Fruit fly (Drosophila melanogaster) whole organism, embryonic: ENCODE measurements around the gene Dscam2.
A peak's percentile ranks its signal among the peaks of the same experiment; 100 is the strongest.

Experiments used
- B-H2 ChIP-seq: fragments of 200-800 bp; sonication (Bioruptor generic); optimal IDR thresholded peaks from 2 replicates; lab custom pipeline; 2018; ENCODE audit warnings: missing biosample characterization, mild to moderate bottlenecking, missing genetic modification characterization
- C15 ChIP-seq: fragments of 200-800 bp; sonication (Bioruptor generic); IDR thresholded peaks from 3 replicates; pipeline ENCODE4 v1.3.6; 2022; ENCODE audit warnings: missing biosample characterization, missing genetic modification characterization
- CG10209 ChIP-seq: fragments of 200-800 bp; sonication (Bioruptor generic); optimal IDR thresholded peaks from 3 replicates; lab custom pipeline; 2017; ENCODE audit warnings: missing biosample characterization, mild to moderate bottlenecking, missing genetic modification characterization, missing genetic modification reagents
- CG10543 ChIP-seq: fragments of 200-800 bp; sonication (Bioruptor generic); optimal IDR thresholded peaks from 3 replicates; lab custom pipeline; 2017; ENCODE audit warnings: missing biosample characterization, mild to moderate bottlenecking, missing genetic modification characterization, moderate library complexity
- CG11456 ChIP-seq: fragments of 200-800 bp; sonication (Bioruptor generic); IDR thresholded peaks from 3 replicates; pipeline ENCODE4 v1.3.6; 2022; ENCODE audit warnings: missing biosample characterization, missing genetic modification characterization
- CG12219 ChIP-seq: fragments of 200-800 bp; sonication (Bioruptor generic); optimal IDR thresholded peaks from 3 replicates; lab custom pipeline; 2018; ENCODE audit warnings: missing biosample characterization, mild to moderate bottlenecking, missing genetic modification characterization
- CG14710 ChIP-seq: fragments of 200-800 bp; sonication (Bioruptor generic); optimal IDR thresholded peaks from 3 replicates; lab custom pipeline; 2019; ENCODE audit warnings: missing biosample characterization, mild to moderate bottlenecking, missing genetic modification characterization, moderate library complexity
- CG16779 ChIP-seq: fragments of 200-800 bp; sonication (Bioruptor generic); IDR thresholded peaks from 2 replicates; pipeline ENCODE4 v1.3.6; 2022; ENCODE audit warnings: missing biosample characterization, missing genetic modification characterization
- CG16863 ChIP-seq: fragments of 200-800 bp; sonication (Bioruptor generic); optimal IDR thresholded peaks from 3 replicates; lab custom pipeline; 2016; ENCODE audit warnings: missing biosample characterization, missing genetic modification characterization
- CG17359 ChIP-seq: fragments of 200-800 bp; sonication (Bioruptor generic); optimal IDR thresholded peaks from 3 replicates; lab custom pipeline; 2018; ENCODE audit warnings: missing biosample characterization, mild to moderate bottlenecking, missing genetic modification characterization, moderate library complexity
- CG2129 ChIP-seq: fragments of 200-800 bp; sonication (Bioruptor generic); IDR thresholded peaks from 2 replicates; pipeline ENCODE4 v1.3.6; 2022; ENCODE audit warnings: missing biosample characterization, missing genetic modification characterization; ENCODE audit not compliant: partially characterized antibody
- CG3163 ChIP-seq: fragments of 200-800 bp; sonication (Bioruptor generic); optimal IDR thresholded peaks from 3 replicates; lab custom pipeline; 2016; ENCODE audit warnings: missing biosample characterization, missing genetic modification characterization
- CG3847 ChIP-seq: fragments of 200-800 bp; sonication (Bioruptor generic); IDR thresholded peaks from 2 replicates; pipeline ENCODE4 v1.3.6; 2022; ENCODE audit warnings: missing biosample characterization, missing genetic modification characterization
- CG6791 ChIP-seq: fragments of 200-800 bp; sonication (Bioruptor generic); IDR thresholded peaks from 3 replicates; pipeline ENCODE4 v1.3.6; 2022; ENCODE audit warnings: missing biosample characterization, missing genetic modification characterization; ENCODE audit not compliant: partially characterized antibody
- CG8281 ChIP-seq: fragments of 200-800 bp; sonication (Bioruptor generic); optimal IDR thresholded peaks from 2 replicates; lab custom pipeline; 2018; ENCODE audit warnings: missing biosample characterization, mild to moderate bottlenecking, missing genetic modification characterization, moderate library complexity
- CG9727 ChIP-seq: fragments of 200-800 bp; sonication (Bioruptor generic); optimal IDR thresholded peaks from 3 replicates; lab custom pipeline; 2017; ENCODE audit warnings: missing biosample characterization, mild to moderate bottlenecking, missing genetic modification characterization
- D ChIP-seq, 2 experiments: fragments of 200-800 bp in 1 of 2; fragments of >200 bp in 1 of 2; sonication (Bioruptor generic) in 1 of 2; optimal IDR thresholded peaks; 2 replicates in 1 of 2; 3 replicates in 1 of 2; lab custom pipeline; 2017; ENCODE audit warnings: mild to moderate bottlenecking in 1 of 2, missing biosample characterization in 1 of 2, missing genetic modification characterization in 1 of 2, missing genetic modification reagents in 1 of 2
- D19A ChIP-seq: fragments of 200-800 bp; optimal IDR thresholded peaks from 3 replicates; lab custom pipeline; 2019; ENCODE audit warnings: missing biosample characterization, mild to moderate bottlenecking, missing genetic modification characterization, moderate library complexity
- D19B ChIP-seq: fragments of 200-800 bp; sonication (Bioruptor generic); optimal IDR thresholded peaks from 2 replicates; lab custom pipeline; 2017; ENCODE audit warnings: missing biosample characterization, mild to moderate bottlenecking, missing genetic modification characterization
- Ets65A ChIP-seq: fragments of 200-800 bp; sonication (Bioruptor generic); peaks from one replicate; lab custom pipeline; 2016; ENCODE audit warnings: missing biosample characterization, missing genetic modification characterization
- Hsf ChIP-seq: fragments of 200-800 bp; sonication (Bioruptor generic); optimal IDR thresholded peaks from 3 replicates; lab custom pipeline; 2016; ENCODE audit warnings: missing biosample characterization, missing genetic modification characterization
- NK7.1 ChIP-seq: fragments of 200-800 bp; sonication (Bioruptor generic); optimal IDR thresholded peaks from 3 replicates; lab custom pipeline; 2016; ENCODE audit warnings: missing biosample characterization, missing genetic modification characterization
- Nf-YC ChIP-seq: fragments of 200-800 bp; optimal IDR thresholded peaks from 3 replicates; lab custom pipeline; 2019; ENCODE audit warnings: missing biosample characterization, mild to moderate bottlenecking, missing genetic modification characterization, moderate library complexity
- Oli ChIP-seq: fragments of 200-800 bp; sonication (Bioruptor generic); optimal IDR thresholded peaks from 2 replicates; lab custom pipeline; 2018; ENCODE audit warnings: missing biosample characterization, mild to moderate bottlenecking, missing genetic modification characterization, moderate library complexity
- Rx ChIP-seq: fragments of 200-800 bp; sonication (Bioruptor generic); IDR thresholded peaks from 2 replicates; pipeline ENCODE4 v1.3.6; 2022; ENCODE audit warnings: missing biosample characterization, missing genetic modification characterization
- Spps ChIP-seq: fragments of 200-800 bp; sonication (Bioruptor generic); optimal IDR thresholded peaks from 2 replicates; lab custom pipeline; 2018; ENCODE audit warnings: missing biosample characterization, mild to moderate bottlenecking, missing genetic modification characterization
- Vsx1 ChIP-seq: fragments of 200-800 bp; sonication (Bioruptor generic); optimal IDR thresholded peaks from 2 replicates; lab custom pipeline; 2017; ENCODE audit warnings: missing biosample characterization, mild to moderate bottlenecking, missing genetic modification characterization, missing genetic modification reagents
- caup ChIP-seq: fragments of 200-800 bp; sonication (Bioruptor generic); optimal IDR thresholded peaks from 3 replicates; lab custom pipeline; 2017; ENCODE audit warnings: missing biosample characterization, mild to moderate bottlenecking, missing genetic modification characterization, moderate library complexity; ENCODE audit not compliant: severe bottlenecking
- chinmo ChIP-seq: fragments of 200-800 bp; sonication (Bioruptor generic); IDR thresholded peaks from 4 replicates; pipeline ENCODE4 v1.3.6; 2022; ENCODE audit warnings: missing biosample characterization, missing genetic modification characterization; ENCODE audit not compliant: partially characterized antibody
- dati ChIP-seq: fragments of 200-800 bp; sonication (Bioruptor generic); IDR thresholded peaks from 2 replicates; pipeline ENCODE4 v1.3.6; 2022; ENCODE audit warnings: missing biosample characterization, missing genetic modification characterization
- dm ChIP-seq: fragments of 200-800 bp; sonication (Bioruptor generic); optimal IDR thresholded peaks from 3 replicates; lab custom pipeline; 2016; ENCODE audit warnings: missing biosample characterization, missing genetic modification characterization
- fd96Cb ChIP-seq: fragments of 200-800 bp; sonication (Bioruptor generic); optimal IDR thresholded peaks from 2 replicates; lab custom pipeline; 2018; ENCODE audit warnings: missing biosample characterization, mild to moderate bottlenecking, missing genetic modification characterization, moderate library complexity
- gcm ChIP-seq: fragments of 200-800 bp; sonication (Bioruptor generic); optimal IDR thresholded peaks from 2 replicates; lab custom pipeline; 2019; ENCODE audit warnings: missing biosample characterization, mild to moderate bottlenecking, missing genetic modification characterization, moderate library complexity
- hb ChIP-seq: fragments of 200-800 bp; sonication (Bioruptor generic); IDR thresholded peaks from 3 replicates; pipeline ENCODE4 v1.3.6; 2022; ENCODE audit warnings: missing biosample characterization, missing genetic modification characterization; ENCODE audit not compliant: partially characterized antibody
- nau ChIP-seq: fragments of 200-800 bp; sonication (Bioruptor generic); optimal IDR thresholded peaks from 3 replicates; lab custom pipeline; 2017; ENCODE audit warnings: missing biosample characterization, mild to moderate bottlenecking, missing genetic modification characterization, missing genetic modification reagents
- org-1 ChIP-seq: fragments of 200-800 bp; sonication (Bioruptor generic); optimal IDR thresholded peaks from 2 replicates; lab custom pipeline; 2017; ENCODE audit warnings: missing biosample characterization, missing genetic modification characterization
- phol ChIP-seq: fragments of 200-800 bp; sonication (Bioruptor generic); optimal IDR thresholded peaks from 3 replicates; lab custom pipeline; 2018; ENCODE audit warnings: missing biosample characterization, mild to moderate bottlenecking, missing genetic modification characterization, moderate library complexity
- prd ChIP-seq, 3 experiments: fragments of >200 bp in 2 of 3; fragments of 200-800 bp in 1 of 3; sonication (Bioruptor generic) in 1 of 3; optimal IDR thresholded peaks in 2 of 3; IDR thresholded peaks in 1 of 3; 2 replicates in 2 of 3; 3 replicates in 1 of 3; pipeline versions ENCODE4 v1.3.6 to Lab custom; 2017 to 2022; ENCODE audit warnings: missing biosample characterization in 1 of 3, missing genetic modification characterization in 1 of 3
- pros ChIP-seq: fragments of 200-800 bp; sonication (Bioruptor generic); optimal IDR thresholded peaks from 3 replicates; lab custom pipeline; 2019; ENCODE audit warnings: missing biosample characterization, mild to moderate bottlenecking, missing genetic modification characterization, moderate library complexity
- ro ChIP-seq: fragments of 200-800 bp; sonication (Bioruptor generic); IDR thresholded peaks from 2 replicates; pipeline ENCODE4 v1.3.6; 2022; ENCODE audit warnings: missing biosample characterization, missing genetic modification characterization
- scrt ChIP-seq: fragments of 200-800 bp; sonication (Bioruptor generic); optimal IDR thresholded peaks from 2 replicates; lab custom pipeline; 2018; ENCODE audit warnings: missing biosample characterization, mild to moderate bottlenecking, missing genetic modification characterization, moderate library complexity
- sr ChIP-seq: fragments of 200-800 bp; sonication (Bioruptor generic); IDR thresholded peaks from 3 replicates; pipeline ENCODE4 v1.3.6; 2022; ENCODE audit warnings: missing biosample characterization, missing genetic modification characterization
- sug ChIP-seq: fragments of 200-800 bp; optimal IDR thresholded peaks from 2 replicates; lab custom pipeline; 2019; ENCODE audit warnings: missing biosample characterization, mild to moderate bottlenecking, missing genetic modification characterization, moderate library complexity
- tio ChIP-seq: fragments of 200-800 bp; sonication (Bioruptor generic); optimal IDR thresholded peaks from 2 replicates; lab custom pipeline; 2017; ENCODE audit warnings: missing biosample characterization, missing genetic modification characterization, inconsistent platforms
- unpg ChIP-seq: fragments of 200-800 bp; sonication (Bioruptor generic); optimal IDR thresholded peaks from 3 replicates; lab custom pipeline; 2018; ENCODE audit warnings: missing biosample characterization, mild to moderate bottlenecking, missing genetic modification characterization, moderate library complexity
- wor ChIP-seq: fragments of 200-800 bp; sonication (Bioruptor generic); IDR thresholded peaks from 2 replicates; pipeline ENCODE4 v1.3.6; 2022; ENCODE audit warnings: missing biosample characterization, missing genetic modification characterization
- z ChIP-seq: fragments of 200-800 bp; sonication (Bioruptor generic); IDR thresholded peaks from 3 replicates; pipeline ENCODE4 v1.3.6; 2022; ENCODE audit warnings: missing biosample characterization, missing genetic modification characterization

Dscam2 gene

dm6 chr3L:7151521-7152465 lies 37.9 kb downstream of the Dscam2 start (continued):
- no peak for TF ChIP-seq z (GFP tag; lab: Robert Waterston, UW)
- peak; percentile 22 for TF ChIP-seq Oli (tag; lab: Kevin White, UChicago)
- TF ChIP-seq CG3847: 0 out of 2 replicates have a peak, but pooled peaks have one; percentile 31
- peak; percentile 55; the same call in 1 of the 2 replicates for TF ChIP-seq wor (GFP tag; lab: Robert Waterston, UW)
- peak; percentile 51 for TF ChIP-seq CG9727
- no peak for TF ChIP-seq CG12219 (GFP tag; lab: Kevin White, UChicago)
- no peak for TF ChIP-seq CG10543
- TF ChIP-seq phol: peak; percentile 74
- TF ChIP-seq prd (optimal IDR thresholded peaks at IDR 0.05; lab: Kevin White, UChicago): no peak
- TF ChIP-seq prd (GFP tag; IDR thresholded peaks at IDR 0.05; lab: Robert Waterston, UW): peak; percentile 78
- TF ChIP-seq fd96Cb: peak; percentile 70
- no peak for TF ChIP-seq CG3163 (GFP tag; lab: Kevin White, UChicago)
- TF ChIP-seq Spps (tag; lab: Kevin White, UChicago): peak; percentile 65
- no peak for TF ChIP-seq CG11456 (GFP tag; lab: Robert Waterston, UW)
- TF ChIP-seq dati: no peak
- TF ChIP-seq tio (GFP tag; lab: Kevin White, UChicago): peak; percentile 54
- TF ChIP-seq pros: no peak
- TF ChIP-seq CG16863: peak; percentile 39
- no peak for TF ChIP-seq scrt (GFP tag; lab: Kevin White, UChicago)
- no peak for TF ChIP-seq sr (GFP tag; lab: Robert Waterston, UW)
- TF ChIP-seq unpg: peak; percentile 46
- TF ChIP-seq B-H2 (GFP tag; lab: Kevin White, UChicago): no peak
- TF ChIP-seq C15: no peak
- no peak for TF ChIP-seq Ets65A (GFP tag; lab: Kevin White, UChicago)
- TF ChIP-seq Rx: no peak
- TF ChIP-seq Nf-YC (tag; lab: Kevin White, UChicago): no peak
- TF ChIP-seq CG2129 (GFP tag; lab: Robert Waterston, UW): no peak
- no peak for TF ChIP-seq NK7.1 (GFP tag; lab: Kevin White, UChicago)
- TF ChIP-seq dm (GFP tag; lab: Kevin White, UChicago): no peak
- peak; percentile 53 for TF ChIP-seq CG10209 (GFP tag; lab: Kevin White, UChicago)
- no peak for TF ChIP-seq nau (GFP tag; lab: Kevin White, UChicago)
- no peak for TF ChIP-seq chinmo (GFP tag; lab: Robert Waterston, UW)
- TF ChIP-seq D (optimal IDR thresholded peaks at IDR 0.05; lab: Kevin White, UChicago): no peak
- TF ChIP-seq D (GFP tag; optimal IDR thresholded peaks at IDR 0.05; lab: Kevin White, UChicago): peak; percentile 67
- peak; percentile 62 for TF ChIP-seq D19A
- TF ChIP-seq CG14710 (tag; lab: Kevin White, UChicago): peak; percentile 72
- no peak for TF ChIP-seq CG6791 (GFP tag; lab: Robert Waterston, UW)
- no peak for TF ChIP-seq sug
- no peak; the same call in 1 of the 2 replicates for TF ChIP-seq ro (GFP tag; lab: Robert Waterston, UW)
- peak; percentile 61 for TF ChIP-seq CG17359 (tag; lab: Kevin White, UChicago)
- no peak for TF ChIP-seq D19B
- TF ChIP-seq CG8281 (tag; lab: Kevin White, UChicago): no peak
- peak; percentile 64 for TF ChIP-seq Hsf (GFP tag; lab: Kevin White, UChicago)
- TF ChIP-seq gcm: peak; percentile 77
- TF ChIP-seq CG16779 (GFP tag; lab: Robert Waterston, UW): no peak
- TF ChIP-seq Vsx1 (GFP tag; lab: Kevin White, UChicago): peak; percentile 16
- no peak for TF ChIP-seq caup (GFP tag; lab: Kevin White, UChicago)
- TF ChIP-seq org-1 (GFP tag; lab: Kevin White, UChicago): no peak
- TF ChIP-seq hb (GFP tag; lab: Robert Waterston, UW): no peak
